Fruit fly (Drosophila melanogaster) whole organism, embryonic: ENCODE results near the gene Gr5a.

ENCODE experiments used
- B-H2 ChIP-seq: fragments of 200-800 bp; sonication (Bioruptor generic); optimal IDR thresholded peaks from 2 replicates; lab custom pipeline; 2018; ENCODE audit warnings: missing biosample characterization, mild to moderate bottlenecking, missing genetic modification characterization
- Bgb ChIP-seq: fragments of 200-800 bp; sonication (Bioruptor generic); IDR thresholded peaks from 2 replicates; pipeline ENCODE4 v1.3.6; 2022; ENCODE audit warnings: missing biosample characterization, missing genetic modification characterization; ENCODE audit not compliant: partially characterized antibody
- CG1024 ChIP-seq: fragments of 200-800 bp; sonication (Bioruptor generic); IDR thresholded peaks from 2 replicates; pipeline ENCODE4 v1.3.6; 2022; ENCODE audit warnings: missing biosample characterization, missing genetic modification characterization
- CG10979 ChIP-seq: fragments of 200-800 bp; sonication (Bioruptor generic); optimal IDR thresholded peaks from 2 replicates; lab custom pipeline; 2018; ENCODE audit warnings: missing biosample characterization, mild to moderate bottlenecking, missing genetic modification characterization, moderate library complexity
- CG12942 ChIP-seq: fragments of 200-800 bp; sonication (Bioruptor generic); optimal IDR thresholded peaks from 3 replicates; lab custom pipeline; 2016; ENCODE audit warnings: missing biosample characterization, missing genetic modification characterization
- CG13287 ChIP-seq: fragments of 200-800 bp; sonication (Bioruptor generic); IDR thresholded peaks from 2 replicates; pipeline ENCODE4 v1.3.6; 2022; ENCODE audit warnings: missing biosample characterization, missing genetic modification characterization; ENCODE audit not compliant: partially characterized antibody
- CG13424 ChIP-seq: fragments of 200-800 bp; sonication (Bioruptor generic); optimal IDR thresholded peaks from 2 replicates; lab custom pipeline; 2019; ENCODE audit warnings: missing biosample characterization, mild to moderate bottlenecking, missing genetic modification characterization, moderate library complexity
- CG13624 ChIP-seq: fragments of 200-800 bp; sonication (Bioruptor generic); optimal IDR thresholded peaks from 2 replicates; lab custom pipeline; 2016; ENCODE audit warnings: missing biosample characterization, missing genetic modification characterization
- CG1529 ChIP-seq: fragments of 200-800 bp; sonication (Bioruptor generic); optimal IDR thresholded peaks from 3 replicates; lab custom pipeline; 2018; ENCODE audit warnings: missing biosample characterization, missing genetic modification characterization
- CG18476 ChIP-seq: fragments of 200-800 bp; sonication (Bioruptor generic); optimal IDR thresholded peaks from 2 replicates; lab custom pipeline; 2016; ENCODE audit warnings: missing biosample characterization, mild to moderate bottlenecking, missing genetic modification characterization
- CG2116 ChIP-seq: fragments of 200-800 bp; sonication (Bioruptor generic); optimal IDR thresholded peaks from 3 replicates; lab custom pipeline; 2018; ENCODE audit warnings: missing biosample characterization, mild to moderate bottlenecking, missing genetic modification characterization
- CG2199 ChIP-seq: fragments of 200-800 bp; sonication (Bioruptor generic); IDR thresholded peaks from 3 replicates; pipeline ENCODE4 v1.3.6; 2022; ENCODE audit warnings: missing biosample characterization, missing genetic modification characterization
- CG32772 ChIP-seq: fragments of 200-800 bp; sonication (Bioruptor generic); IDR thresholded peaks from 2 replicates; pipeline ENCODE4 v1.3.6; 2022; ENCODE audit warnings: missing biosample characterization, missing genetic modification characterization
- CG6272 ChIP-seq: fragments of 200-800 bp; sonication (Bioruptor generic); IDR thresholded peaks from 2 replicates; pipeline ENCODE4 v1.3.6; 2022; ENCODE audit warnings: missing biosample characterization, missing genetic modification characterization
- CG6791 ChIP-seq: fragments of 200-800 bp; sonication (Bioruptor generic); IDR thresholded peaks from 3 replicates; pipeline ENCODE4 v1.3.6; 2022; ENCODE audit warnings: missing biosample characterization, missing genetic modification characterization; ENCODE audit not compliant: partially characterized antibody
- CG7271 ChIP-seq: fragments of 200-800 bp; sonication (Bioruptor generic); optimal IDR thresholded peaks from 2 replicates; lab custom pipeline; 2018; ENCODE audit warnings: missing biosample characterization, mild to moderate bottlenecking, missing genetic modification characterization, moderate library complexity
- CG9437 ChIP-seq: fragments of 200-800 bp; sonication (Bioruptor generic); optimal IDR thresholded peaks from 2 replicates; lab custom pipeline; 2018; ENCODE audit warnings: missing biosample characterization, mild to moderate bottlenecking, missing genetic modification characterization
- CTCF ChIP-seq: fragments of 200-800 bp; sonication (Bioruptor generic); optimal IDR thresholded peaks from 2 replicates; lab custom pipeline; 2017; ENCODE audit warnings: missing biosample characterization, mild to moderate bottlenecking, missing genetic modification characterization, moderate library complexity
- D ChIP-seq, 2 experiments: fragments of 200-800 bp in 1 of 2; fragments of >200 bp in 1 of 2; sonication (Bioruptor generic) in 1 of 2; optimal IDR thresholded peaks; 2 replicates in 1 of 2; 3 replicates in 1 of 2; lab custom pipeline; 2017; ENCODE audit warnings: mild to moderate bottlenecking in 1 of 2, missing biosample characterization in 1 of 2, missing genetic modification characterization in 1 of 2, missing genetic modification reagents in 1 of 2
- Eip74EF ChIP-seq, 2 experiments: fragments of 200-800 bp in 1 of 2; fragments of >200 bp in 1 of 2; sonication (Bioruptor generic) in 1 of 2; optimal IDR thresholded peaks; 2 replicates each; lab custom pipeline; 2017 to 2019; ENCODE audit warnings: missing biosample characterization in 2 of 2, missing genetic modification characterization in 2 of 2, mild to moderate bottlenecking in 1 of 2, moderate library complexity in 1 of 2
- Fer3 ChIP-seq: fragments of 200-800 bp; sonication (Bioruptor generic); optimal IDR thresholded peaks from 2 replicates; lab custom pipeline; 2018; ENCODE audit warnings: missing biosample characterization, mild to moderate bottlenecking, missing genetic modification characterization, moderate library complexity
- HLH3B ChIP-seq: fragments of 200-800 bp; sonication (Bioruptor generic); IDR thresholded peaks from 2 replicates; pipeline ENCODE4 v1.3.6; 2022; ENCODE audit warnings: missing biosample characterization, missing genetic modification characterization
- Hand ChIP-seq: fragments of 200-800 bp; sonication (Bioruptor generic); optimal IDR thresholded peaks from 2 replicates; lab custom pipeline; 2017; ENCODE audit warnings: mild to moderate bottlenecking, missing biosample characterization, missing genetic modification reagents, missing genetic modification characterization
- HmgD ChIP-seq: fragments of 200-800 bp; sonication (Bioruptor generic); optimal IDR thresholded peaks from 3 replicates; lab custom pipeline; 2016; ENCODE audit warnings: missing biosample characterization, missing genetic modification characterization
- HmgZ ChIP-seq: fragments of 200-800 bp; sonication (Bioruptor generic); optimal IDR thresholded peaks from 2 replicates; lab custom pipeline; 2018; ENCODE audit warnings: missing biosample characterization, mild to moderate bottlenecking, missing genetic modification characterization
- Hr51 ChIP-seq, 2 experiments: fragments of 200-800 bp; sonication (Bioruptor generic); optimal IDR thresholded peaks; 2 replicates in 1 of 2; 3 replicates in 1 of 2; lab custom pipeline; 2016 to 2018; ENCODE audit warnings: missing biosample characterization in 2 of 2, missing genetic modification characterization in 2 of 2, mild to moderate bottlenecking in 1 of 2, moderate library complexity in 1 of 2
- Lpt ChIP-seq: fragments of >200 bp; optimal IDR thresholded peaks from 2 replicates; lab custom pipeline; 2018; ENCODE audit warnings: missing biosample characterization, missing genetic modification characterization
- MESR4 ChIP-seq: fragments of 200-800 bp; sonication (Bioruptor generic); optimal IDR thresholded peaks from 2 replicates; lab custom pipeline; 2018; ENCODE audit warnings: missing biosample characterization, mild to moderate bottlenecking, missing genetic modification characterization, moderate library complexity
- Neu2 ChIP-seq: fragments of 200-800 bp; sonication (Bioruptor generic); optimal IDR thresholded peaks from 3 replicates; lab custom pipeline; 2016; ENCODE audit warnings: missing biosample characterization, missing genetic modification characterization, borderline replicate concordance
- PHDP ChIP-seq: fragments of 200-800 bp; sonication (Bioruptor generic); optimal IDR thresholded peaks from 3 replicates; lab custom pipeline; 2018; ENCODE audit warnings: missing biosample characterization, mild to moderate bottlenecking, missing genetic modification characterization, moderate library complexity
- Ravus ChIP-seq: fragments of 200-800 bp; sonication (Bioruptor generic); IDR thresholded peaks from 2 replicates; pipeline ENCODE4 v1.3.6; 2022; ENCODE audit warnings: missing biosample characterization, missing genetic modification characterization
- Sry-δ ChIP-seq: fragments of 200-800 bp; sonication (Bioruptor generic); optimal IDR thresholded peaks from 2 replicates; lab custom pipeline; 2016; ENCODE audit warnings: missing biosample characterization, missing genetic modification characterization
- TFAM ChIP-seq: fragments of 200-800 bp; sonication (Bioruptor generic); optimal IDR thresholded peaks from 2 replicates; lab custom pipeline; 2017; ENCODE audit warnings: missing biosample characterization, missing genetic modification characterization, inconsistent platforms
- ara ChIP-seq: fragments of 200-800 bp; sonication (Bioruptor generic); IDR thresholded peaks from 2 replicates; pipeline ENCODE4 v1.3.6; 2022; ENCODE audit warnings: missing biosample characterization, missing genetic modification characterization
- chif ChIP-seq, 2 experiments: fragments of 200-800 bp; sonication (Bioruptor generic); optimal IDR thresholded peaks; 3 replicates each; lab custom pipeline; 2016; ENCODE audit warnings: missing biosample characterization in 2 of 2, missing genetic modification characterization in 2 of 2
- chm ChIP-seq: fragments of 200-800 bp; sonication (Bioruptor generic); IDR thresholded peaks from 2 replicates; pipeline ENCODE4 v1.3.6; 2022; ENCODE audit warnings: missing biosample characterization, missing genetic modification characterization
- gro ChIP-seq: fragments of 200-800 bp; sonication (Bioruptor generic); optimal IDR thresholded peaks from 2 replicates; lab custom pipeline; 2016; ENCODE audit warnings: missing biosample characterization, missing genetic modification characterization
- gsb-n ChIP-seq: fragments of 200-800 bp; sonication (Bioruptor generic); optimal IDR thresholded peaks from 3 replicates; lab custom pipeline; 2018; ENCODE audit warnings: missing biosample characterization, mild to moderate bottlenecking, missing genetic modification characterization
- kah ChIP-seq: fragments of 200-800 bp; sonication (Bioruptor generic); optimal IDR thresholded peaks from 2 replicates; lab custom pipeline; 2018; ENCODE audit warnings: missing biosample characterization, mild to moderate bottlenecking, missing genetic modification characterization
- lov ChIP-seq, 2 experiments: fragments of 200-800 bp in 1 of 2; fragments of >200 bp in 1 of 2; sonication (Bioruptor generic) in 1 of 2; IDR thresholded peaks in 1 of 2; optimal IDR thresholded peaks in 1 of 2; 2 replicates in 1 of 2; 3 replicates in 1 of 2; pipeline versions ENCODE4 v1.3.6 to Lab custom; 2017 to 2022; ENCODE audit warnings: missing biosample characterization in 1 of 2, missing genetic modification characterization in 1 of 2
- luna ChIP-seq: fragments of 200-800 bp; sonication (Bioruptor generic); optimal IDR thresholded peaks from 2 replicates; lab custom pipeline; 2016; ENCODE audit warnings: missing biosample characterization, missing genetic modification characterization
- oc ChIP-seq: fragments of 200-800 bp; sonication (Bioruptor generic); optimal IDR thresholded peaks from 2 replicates; lab custom pipeline; 2018; ENCODE audit warnings: missing biosample characterization, mild to moderate bottlenecking, missing genetic modification characterization, moderate library complexity
- pho ChIP-seq: fragments of 200-800 bp; sonication (Bioruptor generic); optimal IDR thresholded peaks from 2 replicates; lab custom pipeline; 2016; ENCODE audit warnings: missing biosample characterization, missing genetic modification characterization
- pum ChIP-seq: fragments of 200-800 bp; sonication (Bioruptor generic); optimal IDR thresholded peaks from 2 replicates; lab custom pipeline; 2016; ENCODE audit warnings: missing biosample characterization, missing genetic modification characterization
- row ChIP-seq: fragments of 200-800 bp; sonication (Bioruptor generic); IDR thresholded peaks from 3 replicates; pipeline ENCODE4 v1.3.6; 2022; ENCODE audit warnings: missing biosample characterization, missing genetic modification characterization
- scrt ChIP-seq: fragments of 200-800 bp; sonication (Bioruptor generic); optimal IDR thresholded peaks from 2 replicates; lab custom pipeline; 2018; ENCODE audit warnings: missing biosample characterization, mild to moderate bottlenecking, missing genetic modification characterization, moderate library complexity
- sna ChIP-seq: fragments of 200-800 bp; sonication (Bioruptor generic); IDR thresholded peaks from 2 replicates; pipeline ENCODE4 v1.3.6; 2022; ENCODE audit warnings: missing biosample characterization, missing genetic modification characterization; ENCODE audit not compliant: partially characterized antibody
- stwl ChIP-seq: fragments of 200-800 bp; sonication (Bioruptor generic); optimal IDR thresholded peaks from 3 replicates; lab custom pipeline; 2018; ENCODE audit warnings: missing biosample characterization, mild to moderate bottlenecking, missing genetic modification characterization, moderate library complexity
- z ChIP-seq: fragments of 200-800 bp; sonication (Bioruptor generic); IDR thresholded peaks from 3 replicates; pipeline ENCODE4 v1.3.6; 2022; ENCODE audit warnings: missing biosample characterization, missing genetic modification characterization

Gr5a gene

dm6 chrX:5648437-5648959 lies 31.9 kb upstream of the Gr5a start, which contains the start of gene OtopLa (continued):
- TF ChIP-seq stwl (peak; percentile 9), CG10979 (tag; lab: Kevin White, UChicago) (peak; percentile 88), oc (peak; percentile 84), CG1529 (GFP tag; lab: Kevin White, UChicago) (peak; percentile 78), gsb-n (tag; lab: Kevin White, UChicago) (peak; percentile 85), CG1024 (GFP tag; lab: Robert Waterston, UW) (peak; percentile 80), B-H2 (no peak), chif (GFP tag; optimal IDR thresholded peaks at IDR 0.05; lab: Kevin White, UChicago) (peak; percentile 83 to 88), CG6791 (GFP tag; lab: Robert Waterston, UW) (no peak), Fer3 (peak; percentile 70), MESR4 (GFP tag; lab: Kevin White, UChicago) (peak; percentile 15), Lpt (GFP tag; lab: Kevin White, UChicago) (no peak), TFAM (peak; percentile 32), CG13424 (tag; lab: Kevin White, UChicago) (peak; percentile 85), Neu2 (GFP tag; lab: Kevin White, UChicago) (no peak), CTCF (peak; percentile 52), gro (peak; percentile 78), CG9437 (GFP tag; lab: Kevin White, UChicago) (peak; percentile 73), CG32772 (GFP tag; lab: Robert Waterston, UW) (peak; percentile 80), D (optimal IDR thresholded peaks at IDR 0.05; lab: Kevin White, UChicago) (no peak), D (GFP tag; optimal IDR thresholded peaks at IDR 0.05; lab: Kevin White, UChicago) (peak; percentile 86), Hand (GFP tag; lab: Kevin White, UChicago) (peak; percentile 66), chm (peak; percentile 86), luna (GFP tag; lab: Kevin White, UChicago) (peak; percentile 0), lov (optimal IDR thresholded peaks at IDR 0.05; lab: Kevin White, UChicago) (no peak), lov (GFP tag; IDR thresholded peaks at IDR 0.05; lab: Robert Waterston, UW) (peak; percentile 85), HLH3B (peak; percentile 90), CG2199 (GFP tag; lab: Robert Waterston, UW) (no peak), CG12942 (peak; percentile 65), Sry-δ (GFP tag; lab: Kevin White, UChicago) (peak; percentile 31), CG18476 (GFP tag; lab: Kevin White, UChicago) (peak; percentile 68), scrt (GFP tag; lab: Kevin White, UChicago) (peak; percentile 64), pho (GFP tag; lab: Kevin White, UChicago) (peak; percentile 54), kah (GFP tag; lab: Kevin White, UChicago) (peak; percentile 66), Hr51 (GFP tag; optimal IDR thresholded peaks at IDR 0.05; lab: Kevin White, UChicago) (peak; percentile 58 to 82), ara (GFP tag; lab: Robert Waterston, UW) (peak; percentile 91), row (peak; percentile 84), CG13287 (GFP tag; lab: Robert Waterston, UW) (no peak), CG6272 (GFP tag; lab: Robert Waterston, UW) (peak; percentile 81), CG7271 (tag; lab: Kevin White, UChicago) (peak; percentile 2), pum (GFP tag; lab: Kevin White, UChicago) (peak; percentile 83), PHDP (peak; percentile 86), z (GFP tag; lab: Robert Waterston, UW) (0 out of 3 replicates have a peak, but pooled peaks have one; percentile 18), HmgZ (tag; lab: Kevin White, UChicago) (peak; percentile 70), CG13624 (peak; percentile 68), HmgD (GFP tag; lab: Kevin White, UChicago) (peak; percentile 33), Bgb (GFP tag; lab: Robert Waterston, UW) (no peak), Eip74EF (GFP tag; optimal IDR thresholded peaks at IDR 0.05; lab: Kevin White, UChicago) (peak in 1 of 2 experiments; percentile 80), CG2116 (GFP tag; lab: Kevin White, UChicago) (peak; percentile 27), sna (GFP tag; lab: Robert Waterston, UW) (no peak), Ravus (GFP tag; lab: Robert Waterston, UW) (peak; percentile 61)
